Fruit fly (Drosophila melanogaster) whole organism, embryonic: Measurements from ENCODE around the gene CG3337.

Experiments used
- BEAF-32 ChIP-seq: fragments of 200-800 bp; sonication (Bioruptor generic); optimal IDR thresholded peaks from 3 replicates; lab custom pipeline; 2017; ENCODE audit warnings: missing biosample characterization, missing genetic modification characterization, mild to moderate bottlenecking, moderate library complexity, missing genetic modification reagents
- BtbVII ChIP-seq: fragments of 200-800 bp; sonication (Bioruptor generic); optimal IDR thresholded peaks from 3 replicates; lab custom pipeline; 2017; ENCODE audit warnings: missing biosample characterization, mild to moderate bottlenecking, missing genetic modification characterization
- CG11456 ChIP-seq: fragments of 200-800 bp; sonication (Bioruptor generic); IDR thresholded peaks from 3 replicates; pipeline ENCODE4 v1.3.6; 2022; ENCODE audit warnings: missing biosample characterization, missing genetic modification characterization
- CG11504 ChIP-seq: fragments of 200-800 bp; sonication (Bioruptor generic); optimal IDR thresholded peaks from 3 replicates; lab custom pipeline; 2019; ENCODE audit warnings: missing biosample characterization, mild to moderate bottlenecking, missing genetic modification characterization, moderate library complexity
- CG11695 ChIP-seq: fragments of 200-800 bp; sonication (Bioruptor generic); IDR thresholded peaks from 3 replicates; pipeline ENCODE4 v1.3.6; 2022; ENCODE audit warnings: missing biosample characterization, missing genetic modification characterization
- CG12942 ChIP-seq: fragments of 200-800 bp; sonication (Bioruptor generic); optimal IDR thresholded peaks from 3 replicates; lab custom pipeline; 2016; ENCODE audit warnings: missing biosample characterization, missing genetic modification characterization
- CG14710 ChIP-seq: fragments of 200-800 bp; sonication (Bioruptor generic); optimal IDR thresholded peaks from 3 replicates; lab custom pipeline; 2019; ENCODE audit warnings: missing biosample characterization, mild to moderate bottlenecking, missing genetic modification characterization, moderate library complexity
- CG15011 ChIP-seq: fragments of 200-800 bp; sonication (Bioruptor generic); optimal IDR thresholded peaks from 3 replicates; lab custom pipeline; 2018; ENCODE audit warnings: missing biosample characterization, mild to moderate bottlenecking, missing genetic modification characterization
- CG1529 ChIP-seq: fragments of 200-800 bp; sonication (Bioruptor generic); optimal IDR thresholded peaks from 3 replicates; lab custom pipeline; 2018; ENCODE audit warnings: missing biosample characterization, missing genetic modification characterization
- CG15601 ChIP-seq: fragments of 200-800 bp; sonication (Bioruptor generic); optimal IDR thresholded peaks from 3 replicates; lab custom pipeline; 2019; ENCODE audit warnings: missing biosample characterization, mild to moderate bottlenecking, missing genetic modification characterization, moderate library complexity
- CG16813 ChIP-seq: fragments of 200-800 bp; sonication (Bioruptor generic); IDR thresholded peaks from 3 replicates; pipeline ENCODE4 v1.3.6; 2022; ENCODE audit warnings: missing biosample characterization, missing genetic modification characterization; ENCODE audit not compliant: partially characterized antibody
- CG17385 ChIP-seq: fragments of 200-800 bp; sonication (Bioruptor generic); optimal IDR thresholded peaks from 3 replicates; lab custom pipeline; 2018; ENCODE audit warnings: missing biosample characterization, mild to moderate bottlenecking, missing genetic modification characterization
- CG31365 ChIP-seq: fragments of 200-800 bp; sonication (Bioruptor generic); optimal IDR thresholded peaks from 2 replicates; lab custom pipeline; 2018; ENCODE audit warnings: missing biosample characterization, mild to moderate bottlenecking, missing genetic modification characterization
- CG32532 ChIP-seq: fragments of 200-800 bp; sonication (Bioruptor generic); IDR thresholded peaks from 2 replicates; pipeline ENCODE4 v1.3.6; 2022; ENCODE audit warnings: missing biosample characterization, missing genetic modification characterization
- CG34376 ChIP-seq: fragments of 200-800 bp; sonication (Bioruptor generic); optimal IDR thresholded peaks from 2 replicates; lab custom pipeline; 2018; ENCODE audit warnings: missing biosample characterization, mild to moderate bottlenecking, missing genetic modification characterization
- CG7745 ChIP-seq: fragments of 200-800 bp; sonication (Bioruptor generic); optimal IDR thresholded peaks from 2 replicates; lab custom pipeline; 2018; ENCODE audit warnings: missing biosample characterization, mild to moderate bottlenecking, missing genetic modification characterization, moderate library complexity
- CG8290 ChIP-seq, 3 experiments: fragments of 200-800 bp; sonication (Bioruptor generic); optimal IDR thresholded peaks; 2 replicates each; lab custom pipeline; 2016 to 2019; ENCODE audit warnings: missing biosample characterization in 3 of 3, missing genetic modification characterization in 3 of 3, mild to moderate bottlenecking in 2 of 3, moderate library complexity in 1 of 3
- Dek ChIP-seq: fragments of 200-800 bp; sonication (Bioruptor generic); optimal IDR thresholded peaks from 3 replicates; lab custom pipeline; 2019; ENCODE audit warnings: missing biosample characterization, mild to moderate bottlenecking, missing genetic modification characterization, moderate library complexity
- Doc2 ChIP-seq: fragments of 200-800 bp; sonication (Bioruptor generic); IDR thresholded peaks from 2 replicates; pipeline ENCODE4 v1.3.6; 2022; ENCODE audit warnings: missing biosample characterization, missing genetic modification characterization
- Dref ChIP-seq: fragments of 200-800 bp; sonication (Bioruptor generic); IDR thresholded peaks from 2 replicates; pipeline ENCODE4 v1.3.6; 2022; ENCODE audit warnings: missing biosample characterization, missing genetic modification characterization
- Ets97D ChIP-seq: fragments of 200-800 bp; sonication (Bioruptor generic); optimal IDR thresholded peaks from 3 replicates; lab custom pipeline; 2016; ENCODE audit warnings: missing biosample characterization, missing genetic modification characterization
- Med ChIP-seq: fragments of 200-800 bp; sonication (Bioruptor generic); peaks from one replicate; lab custom pipeline; 2016; ENCODE audit warnings: missing biosample characterization, missing genetic modification characterization, mild to moderate bottlenecking, inconsistent platforms, moderate library complexity
- Opbp ChIP-seq: fragments of 200-800 bp; sonication (Bioruptor generic); IDR thresholded peaks from 3 replicates; pipeline ENCODE4 v1.3.6; 2022; ENCODE audit warnings: missing biosample characterization, missing genetic modification characterization; ENCODE audit not compliant: partially characterized antibody
- Pdp1 ChIP-seq, 2 experiments: fragments of 200-800 bp; sonication (Bioruptor generic); optimal IDR thresholded peaks; 3 replicates each; lab custom pipeline; 2016; ENCODE audit warnings: missing biosample characterization in 2 of 2, missing genetic modification characterization in 2 of 2, mild to moderate bottlenecking in 1 of 2, moderate library complexity in 1 of 2
- Scr ChIP-seq: fragments of 200-800 bp; sonication (Bioruptor generic); IDR thresholded peaks from 2 replicates; pipeline ENCODE4 v1.3.6; 2022; ENCODE audit warnings: missing biosample characterization, missing genetic modification characterization; ENCODE audit not compliant: partially characterized antibody
- Xrp1 ChIP-seq: fragments of 200-800 bp; sonication (Bioruptor generic); IDR thresholded peaks from 2 replicates; pipeline ENCODE4 v1.3.6; 2022; ENCODE audit warnings: missing biosample characterization, missing genetic modification characterization
- amos ChIP-seq: fragments of 200-800 bp; sonication (Bioruptor generic); IDR thresholded peaks from 2 replicates; pipeline ENCODE4 v1.3.6; 2022; ENCODE audit warnings: missing biosample characterization, missing genetic modification characterization; ENCODE audit not compliant: partially characterized antibody
- bbx ChIP-seq: fragments of 200-800 bp; sonication (Bioruptor generic); IDR thresholded peaks from 2 replicates; pipeline ENCODE4 v1.3.6; 2022; ENCODE audit warnings: missing biosample characterization, missing genetic modification characterization; ENCODE audit not compliant: partially characterized antibody
- corto ChIP-seq: fragments of 200-800 bp; sonication (Bioruptor generic); optimal IDR thresholded peaks from 2 replicates; lab custom pipeline; 2016; ENCODE audit warnings: missing biosample characterization, mild to moderate bottlenecking, missing genetic modification characterization, moderate library complexity
- exex ChIP-seq: fragments of 200-800 bp; sonication (Bioruptor generic); optimal IDR thresholded peaks from 4 replicates; lab custom pipeline; 2018; ENCODE audit warnings: missing biosample characterization, mild to moderate bottlenecking, missing genetic modification characterization, moderate library complexity
- grn ChIP-seq: fragments of 200-800 bp; sonication (Bioruptor generic); optimal IDR thresholded peaks from 3 replicates; lab custom pipeline; 2017; ENCODE audit warnings: missing biosample characterization, missing genetic modification characterization
- hb ChIP-seq: fragments of 200-800 bp; sonication (Bioruptor generic); IDR thresholded peaks from 3 replicates; pipeline ENCODE4 v1.3.6; 2022; ENCODE audit warnings: missing biosample characterization, missing genetic modification characterization; ENCODE audit not compliant: partially characterized antibody
- inv ChIP-seq: fragments of 200-800 bp; sonication (Bioruptor generic); IDR thresholded peaks from 2 replicates; pipeline ENCODE4 v1.3.6; 2022; ENCODE audit warnings: missing biosample characterization, missing genetic modification characterization; ENCODE audit not compliant: partially characterized antibody
- lab ChIP-seq: fragments of 200-800 bp; sonication (Bioruptor generic); optimal IDR thresholded peaks from 3 replicates; lab custom pipeline; 2017; ENCODE audit warnings: missing biosample characterization, missing genetic modification characterization, mild to moderate bottlenecking, moderate library complexity, missing genetic modification reagents
- onecut ChIP-seq: fragments of 200-800 bp; sonication (Bioruptor generic); IDR thresholded peaks from 2 replicates; pipeline ENCODE4 v1.3.6; 2022; ENCODE audit warnings: missing biosample characterization, missing genetic modification characterization
- pzg ChIP-seq: fragments of 200-800 bp; sonication (Bioruptor generic); optimal IDR thresholded peaks from 3 replicates; lab custom pipeline; 2018; ENCODE audit warnings: missing biosample characterization, mild to moderate bottlenecking, missing genetic modification characterization, moderate library complexity
- repo ChIP-seq: fragments of 200-800 bp; sonication (Bioruptor generic); optimal IDR thresholded peaks from 2 replicates; lab custom pipeline; 2016; ENCODE audit warnings: missing biosample characterization, missing genetic modification characterization
- rib ChIP-seq: fragments of 200-800 bp; sonication (Bioruptor generic); IDR thresholded peaks from 2 replicates; pipeline ENCODE4 v1.3.6; 2022; ENCODE audit warnings: missing biosample characterization, missing genetic modification characterization
- stwl ChIP-seq: fragments of 200-800 bp; sonication (Bioruptor generic); optimal IDR thresholded peaks from 3 replicates; lab custom pipeline; 2018; ENCODE audit warnings: missing biosample characterization, mild to moderate bottlenecking, missing genetic modification characterization, moderate library complexity
- tna ChIP-seq: fragments of 200-800 bp; sonication (Bioruptor generic); IDR thresholded peaks from 2 replicates; pipeline ENCODE4 v1.3.6; 2022; ENCODE audit warnings: missing biosample characterization, missing genetic modification characterization; ENCODE audit not compliant: partially characterized antibody
- unc-4 ChIP-seq: fragments of 200-800 bp; sonication (Bioruptor generic); IDR thresholded peaks from 2 replicates; pipeline ENCODE4 v1.3.6; 2022; ENCODE audit warnings: missing biosample characterization, missing genetic modification characterization; ENCODE audit not compliant: partially characterized antibody
- vnd ChIP-seq: fragments of 200-800 bp; sonication (Bioruptor generic); IDR thresholded peaks from 3 replicates; pipeline ENCODE4 v1.3.6; 2022; ENCODE audit warnings: missing biosample characterization, missing genetic modification characterization; ENCODE audit not compliant: partially characterized antibody
- vvl ChIP-seq: fragments of 200-800 bp; sonication (Bioruptor generic); IDR thresholded peaks from 2 replicates; pipeline ENCODE4 v1.3.6; 2022; ENCODE audit warnings: missing biosample characterization, missing genetic modification characterization
- wdn ChIP-seq: fragments of 200-800 bp; sonication (Bioruptor generic); IDR thresholded peaks from 2 replicates; pipeline ENCODE4 v1.3.6; 2022; ENCODE audit warnings: missing biosample characterization, missing genetic modification characterization
- zen ChIP-seq: fragments of 200-800 bp; sonication (Bioruptor generic); optimal IDR thresholded peaks from 3 replicates; lab custom pipeline; 2018; ENCODE audit warnings: missing biosample characterization, mild to moderate bottlenecking, missing genetic modification characterization, moderate library complexity

Gene CG3337

DNA sequence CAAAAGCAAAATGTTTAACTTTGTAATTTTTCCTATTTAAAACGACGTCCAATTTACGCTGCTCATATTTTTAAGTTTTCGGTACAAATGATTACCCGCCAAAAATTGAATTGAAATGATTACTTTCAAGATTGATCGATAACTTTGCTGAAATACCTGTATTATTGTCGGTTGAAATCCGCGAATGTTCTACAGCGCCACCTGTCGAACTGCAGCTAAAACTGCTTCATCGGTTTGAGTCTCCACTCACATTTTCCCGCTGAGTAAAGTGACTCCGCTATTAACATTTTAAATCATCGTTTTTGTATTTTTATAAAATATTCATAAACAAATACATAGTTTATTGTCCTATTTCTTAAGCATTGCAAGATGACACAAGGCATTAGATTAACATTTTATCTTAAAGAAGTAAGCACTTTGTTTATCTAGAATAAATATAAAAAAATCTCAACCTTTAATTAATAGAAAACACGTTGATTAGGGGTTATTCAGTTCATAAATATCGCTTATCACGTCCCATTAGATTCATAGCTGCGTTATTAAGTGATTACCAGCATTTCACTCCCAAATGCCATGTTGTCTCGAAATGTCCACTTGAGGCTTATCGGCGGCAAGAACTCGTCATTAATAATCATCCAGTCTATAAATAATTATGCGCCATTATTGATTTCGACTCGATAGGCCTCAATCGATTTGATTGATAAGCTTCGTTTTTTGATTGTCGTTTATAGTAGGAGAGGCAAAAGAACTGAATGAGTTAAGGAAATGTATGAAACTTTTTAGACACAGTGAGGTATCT lies 43.6 kb downstream of the CG3337 start:
- TF ChIP-seq Scr (GFP tag; lab: Robert Waterston, UW) (peak; percentile 43; the same call in 1 of the 2 replicates), CG32532 (GFP tag; lab: Robert Waterston, UW) (peak; percentile 43; the same call in 1 of the 2 replicates), CG14710 (tag; lab: Kevin White, UChicago) (peak; percentile 38), zen (tag; lab: Kevin White, UChicago) (peak; percentile 1), unc-4 (GFP tag; lab: Robert Waterston, UW) (peak; percentile 43; the same call in 1 of the 2 replicates), corto (no peak), CG15011 (GFP tag; lab: Kevin White, UChicago) (no peak), Ets97D (GFP tag; lab: Kevin White, UChicago) (peak; percentile 59), CG11504 (tag; lab: Kevin White, UChicago) (peak; percentile 46), vnd (GFP tag; lab: Robert Waterston, UW) (0 out of 3 replicates have a peak, but pooled peaks have one; percentile 41), inv (GFP tag; lab: Robert Waterston, UW) (peak; percentile 22; the same call in 1 of the 2 replicates), hb (GFP tag; lab: Robert Waterston, UW) (peak; percentile 44; the same call in 1 of the 3 replicates), bbx (peak; percentile 51), BtbVII (peak; percentile 13), CG17385 (no peak), Med (GFP tag; lab: Kevin White, UChicago) (peak; percentile 89), CG1529 (GFP tag; lab: Kevin White, UChicago) (no peak), vvl (peak; percentile 68), wdn (GFP tag; lab: Robert Waterston, UW) (no peak), amos (GFP tag; lab: Robert Waterston, UW) (peak; percentile 48; the same call in 1 of the 2 replicates), Pdp1 (GFP tag; optimal IDR thresholded peaks at IDR 0.05; lab: Kevin White, UChicago) (no peak), pzg (GFP tag; lab: Kevin White, UChicago) (peak; percentile 76), lab (GFP tag; lab: Kevin White, UChicago) (peak; percentile 12), Dek (tag; lab: Kevin White, UChicago) (peak; percentile 24), CG16813 (peak; percentile 34), stwl (tag; lab: Kevin White, UChicago) (peak; percentile 67), grn (GFP tag; lab: Kevin White, UChicago) (peak; percentile 90), BEAF-32 (GFP tag; lab: Kevin White, UChicago) (peak; percentile 23), onecut (peak; percentile 18; the same call in 1 of the 2 replicates), Doc2 (GFP tag; lab: Robert Waterston, UW) (no peak), Opbp (peak; percentile 46; the same call in 1 of the 3 replicates), exex (peak; percentile 100), rib (peak; percentile 97), CG15601 (tag; lab: Kevin White, UChicago) (peak; percentile 34), Xrp1 (GFP tag; lab: Robert Waterston, UW) (peak; percentile 17; the same call in 1 of the 2 replicates), repo (GFP tag; lab: Kevin White, UChicago) (no peak), CG7745 (tag; lab: Kevin White, UChicago) (no peak), tna (peak; percentile 64), CG8290 (GFP tag; optimal IDR thresholded peaks at IDR 0.05; lab: Kevin White, UChicago) (peak; percentile 57), CG8290 (tag; optimal IDR thresholded peaks at IDR 0.05; lab: Kevin White, UChicago) (peak in 1 of 2 experiments; percentile 17), CG31365 (peak; percentile 90), CG11456 (GFP tag; lab: Robert Waterston, UW) (peak; percentile 15; the same call in 1 of the 3 replicates), CG34376 (GFP tag; lab: Kevin White, UChicago) (peak; percentile 37), Dref (GFP tag; lab: Robert Waterston, UW) (peak; percentile 80), CG11695 (no peak), CG12942 (GFP tag; lab: Kevin White, UChicago) (no peak)
